Worm (Caenorhabditis elegans) whole organism, mixed stage, embryonic: ENCODE data around the gene F56A8.8.

ENCODE experiments used
- M03D4.4 ChIP-seq: sonication (generic microtip); optimal IDR thresholded peaks from 2 replicates; lab custom pipeline; 2017; ENCODE audit warnings: mild to moderate bottlenecking, missing genetic modification characterization, missing compliant biosample characterization
- bed-3 ChIP-seq: fragments of 200-800 bp; sonication (Bioruptor generic); optimal IDR thresholded peaks from 3 replicates; lab custom pipeline; 2018; ENCODE audit warnings: mild to moderate bottlenecking, missing genetic modification characterization, moderate library complexity, missing compliant biosample characterization
- blmp-1 ChIP-seq: fragments of 150-350 bp; optimal IDR thresholded peaks from 2 replicates; lab custom pipeline; 2014; ENCODE audit warnings: missing biosample characterization, missing genetic modification characterization
- ceh-39 ChIP-seq: fragments of 150-350 bp; optimal IDR thresholded peaks from 2 replicates; lab custom pipeline; 2014; ENCODE audit warnings: missing biosample characterization, missing genetic modification characterization
- ces-1 ChIP-seq: fragments of 150-350 bp; optimal IDR thresholded peaks from 2 replicates; lab custom pipeline; 2014; ENCODE audit warnings: missing biosample characterization, missing genetic modification reagents, missing genetic modification characterization
- cnd-1 ChIP-seq: fragments of 200-800 bp; sonication (Bioruptor generic); optimal IDR thresholded peaks from 2 replicates; lab custom pipeline; 2018; ENCODE audit warnings: mild to moderate bottlenecking, missing genetic modification characterization, missing compliant biosample characterization
- drap-1 ChIP-seq: fragments of 200-800 bp; sonication (Bioruptor generic); optimal IDR thresholded peaks from 3 replicates; lab custom pipeline; 2018; ENCODE audit warnings: mild to moderate bottlenecking, missing genetic modification characterization, missing compliant biosample characterization
- elt-1 ChIP-seq: sonication (generic microtip); optimal IDR thresholded peaks from 2 replicates; lab custom pipeline; 2017; ENCODE audit warnings: missing genetic modification characterization, mild to moderate bottlenecking, missing compliant biosample characterization, antibody characterized with exemption, moderate library complexity, borderline replicate concordance; ENCODE audit not compliant: insufficient read depth
- elt-3 ChIP-seq: fragments of 150-350 bp; optimal IDR thresholded peaks from 2 replicates; lab custom pipeline; 2014; ENCODE audit warnings: missing biosample characterization, missing genetic modification characterization
- flh-1 ChIP-seq: fragments of 200-800 bp; sonication (Bioruptor generic); optimal IDR thresholded peaks from 2 replicates; lab custom pipeline; 2018; ENCODE audit warnings: mild to moderate bottlenecking, missing genetic modification characterization, moderate library complexity, missing compliant biosample characterization
- ham-2 ChIP-seq: fragments of 200-800 bp; sonication (Bioruptor generic); optimal IDR thresholded peaks from 2 replicates; lab custom pipeline; 2018; ENCODE audit warnings: mild to moderate bottlenecking, missing genetic modification characterization, missing compliant biosample characterization
- hlh-1 ChIP-seq: fragments of 150-350 bp; optimal IDR thresholded peaks from 2 replicates; lab custom pipeline; 2014; ENCODE audit warnings: missing biosample characterization, missing genetic modification reagents, missing genetic modification characterization
- lin-13 ChIP-seq: fragments of 150-350 bp; optimal IDR thresholded peaks from 2 replicates; lab custom pipeline; 2014; ENCODE audit warnings: missing biosample characterization, missing genetic modification characterization
- lin-32 ChIP-seq: fragments of 200-800 bp; sonication (Bioruptor generic); optimal IDR thresholded peaks from 2 replicates; lab custom pipeline; 2018; ENCODE audit warnings: mild to moderate bottlenecking, missing genetic modification characterization, missing compliant biosample characterization
- lsy-2 ChIP-seq: fragments of 150-350 bp; optimal IDR thresholded peaks from 2 replicates; lab custom pipeline; 2014; ENCODE audit warnings: missing biosample characterization, missing genetic modification characterization
- mab-5 ChIP-seq: fragments of 150-350 bp; optimal IDR thresholded peaks from 2 replicates; lab custom pipeline; 2014; ENCODE audit warnings: missing biosample characterization, missing genetic modification characterization
- mep-1 ChIP-seq: fragments of 150-350 bp; optimal IDR thresholded peaks from 2 replicates; lab custom pipeline; 2017; ENCODE audit warnings: missing biosample characterization, missing genetic modification reagents, missing genetic modification characterization, inconsistent platforms
- mls-2 ChIP-seq: sonication (generic microtip); optimal IDR thresholded peaks from 2 replicates; lab custom pipeline; 2016; ENCODE audit warnings: mild to moderate bottlenecking, missing genetic modification characterization, moderate library complexity, missing compliant biosample characterization
- nhr-12 ChIP-seq: fragments of 150-350 bp; optimal IDR thresholded peaks from 2 replicates; lab custom pipeline; 2014; ENCODE audit warnings: missing biosample characterization, missing genetic modification characterization
- nhr-2 ChIP-seq: fragments of 150-350 bp; optimal IDR thresholded peaks from 2 replicates; lab custom pipeline; 2014; ENCODE audit warnings: missing biosample characterization, missing genetic modification characterization
- nhr-237 ChIP-seq: fragments of 150-350 bp; optimal IDR thresholded peaks from 2 replicates; lab custom pipeline; 2014; ENCODE audit warnings: missing biosample characterization, missing genetic modification characterization
- nhr-28 ChIP-seq: fragments of 150-350 bp; optimal IDR thresholded peaks from 2 replicates; lab custom pipeline; 2014; ENCODE audit warnings: missing biosample characterization, missing genetic modification characterization
- nhr-76 ChIP-seq: sonication (generic microtip); optimal IDR thresholded peaks from 2 replicates; lab custom pipeline; 2017; ENCODE audit warnings: missing biosample characterization, missing genetic modification characterization
- sem-2 ChIP-seq: fragments of 200-800 bp; sonication (Bioruptor generic); optimal IDR thresholded peaks from 2 replicates; lab custom pipeline; 2018; ENCODE audit warnings: mild to moderate bottlenecking, missing genetic modification characterization, missing compliant biosample characterization
- snpc-4 ChIP-seq: fragments of 150-350 bp; optimal IDR thresholded peaks from 2 replicates; lab custom pipeline; 2014; ENCODE audit warnings: missing biosample characterization, missing genetic modification characterization
- sptf-1 ChIP-seq: sonication (generic microtip); optimal IDR thresholded peaks from 2 replicates; lab custom pipeline; 2017; ENCODE audit warnings: mild to moderate bottlenecking, missing genetic modification characterization, moderate library complexity, missing compliant biosample characterization
- tbx-8 ChIP-seq: fragments of 200-800 bp; sonication (Bioruptor generic); optimal IDR thresholded peaks from 2 replicates; lab custom pipeline; 2018; ENCODE audit warnings: mild to moderate bottlenecking, missing genetic modification characterization, moderate library complexity, missing compliant biosample characterization
- unc-120 ChIP-seq: sonication (generic microtip); optimal IDR thresholded peaks from 2 replicates; lab custom pipeline; 2017; ENCODE audit warnings: missing genetic modification characterization, missing compliant biosample characterization; ENCODE audit not compliant: poor library complexity, severe bottlenecking
- unc-39 ChIP-seq: fragments of 150-350 bp; optimal IDR thresholded peaks from 2 replicates; lab custom pipeline; 2014; ENCODE audit warnings: missing biosample characterization, missing genetic modification characterization
- unc-62 ChIP-seq: fragments of 150-350 bp; optimal IDR thresholded peaks from 2 replicates; lab custom pipeline; 2014; ENCODE audit warnings: missing biosample characterization, missing genetic modification reagents, missing genetic modification characterization
- zip-8 ChIP-seq: fragments of 150-350 bp; optimal IDR thresholded peaks from 2 replicates; lab custom pipeline; 2014; ENCODE audit warnings: missing biosample characterization, missing genetic modification characterization
- ztf-11 ChIP-seq: fragments of 150-350 bp; optimal IDR thresholded peaks from 2 replicates; lab custom pipeline; 2014; ENCODE audit warnings: missing biosample characterization, missing genetic modification characterization

F56A8.8 gene

DNA sequence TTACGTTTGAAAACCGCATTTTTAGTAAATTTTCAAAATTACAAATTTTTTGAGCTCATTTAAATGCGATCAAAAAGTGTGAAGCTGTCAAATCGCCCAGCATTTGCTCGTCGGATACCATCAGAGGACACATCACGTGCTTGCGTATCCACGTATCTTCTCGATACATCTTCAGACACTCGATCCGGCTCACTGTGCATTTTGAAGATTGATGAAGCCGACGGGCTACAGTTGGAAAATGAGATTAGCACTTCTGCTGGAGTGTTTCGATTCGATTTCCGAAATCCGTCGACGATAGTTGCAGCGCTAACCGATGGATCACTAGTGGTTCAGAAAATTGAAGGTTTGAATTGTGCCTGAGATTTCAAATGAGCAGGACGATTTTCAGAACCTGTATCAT lies 29.6 kb downstream of the F56A8.8 start, which contains the start of gene dph-7:
Gene dph-7 (plus strand): TSS at position 53 of the 400 bp plus-strand sequence.
- TF ChIP-seq flh-1 (GFP tag; lab: Kevin White, UChicago): no peak
- no peak for TF ChIP-seq mab-5
- no peak for TF ChIP-seq snpc-4 (tag; lab: Kevin White, UChicago)
- no peak for TF ChIP-seq nhr-28
- TF ChIP-seq mep-1 (tag; lab: Kevin White, UChicago): no peak
- no peak for TF ChIP-seq ham-2
- no peak for TF ChIP-seq lsy-2 (tag; lab: Kevin White, UChicago)
- no peak for TF ChIP-seq elt-1 (tag; lab: Kevin White, UChicago)
- no peak for TF ChIP-seq nhr-237 (tag; lab: Kevin White, UChicago)
- no peak for TF ChIP-seq lin-32
- TF ChIP-seq zip-8 (tag; lab: Kevin White, UChicago): no peak
- TF ChIP-seq sem-2 (GFP tag; lab: Kevin White, UChicago): no peak
- TF ChIP-seq ces-1 (GFP tag; lab: Kevin White, UChicago): no peak
- TF ChIP-seq nhr-76: no peak
- TF ChIP-seq unc-62 (GFP tag; lab: Kevin White, UChicago): no peak
- no peak for TF ChIP-seq drap-1 (GFP tag; lab: Kevin White, UChicago)
- no peak for TF ChIP-seq cnd-1 (tag; lab: Kevin White, UChicago)
- TF ChIP-seq ztf-11 (tag; lab: Kevin White, UChicago): no peak
- TF ChIP-seq unc-39: no peak

DNA sequence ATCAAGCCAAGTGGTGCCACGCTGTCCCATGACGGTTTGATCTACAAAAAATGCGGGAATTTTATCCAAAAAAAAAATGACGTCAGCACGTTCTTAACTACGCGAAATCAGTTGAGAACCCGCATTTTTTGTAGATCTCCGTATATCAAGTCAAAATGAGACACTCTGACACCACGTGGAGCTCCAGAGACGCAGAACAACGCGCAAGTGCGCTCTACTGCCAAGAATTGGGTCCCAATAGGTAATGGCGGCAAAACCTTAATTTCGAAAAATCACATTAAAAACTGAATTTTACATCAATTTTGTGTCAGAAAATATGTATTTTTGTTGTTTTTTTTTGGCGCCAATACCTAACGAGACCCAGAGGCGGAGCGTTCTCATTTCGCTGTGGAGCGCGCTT lies 31.4 kb downstream of the F56A8.8 start:
- TF ChIP-seq nhr-28: no peak
- TF ChIP-seq sptf-1 (tag; lab: Kevin White, UChicago): no peak
- TF ChIP-seq mep-1 (tag; lab: Kevin White, UChicago): peak; percentile 9
- TF ChIP-seq drap-1 (GFP tag; lab: Kevin White, UChicago): no peak
- TF ChIP-seq unc-120 (tag; lab: Kevin White, UChicago): no peak
- TF ChIP-seq blmp-1 (tag; lab: Kevin White, UChicago): no peak
- TF ChIP-seq elt-3 (tag; lab: Kevin White, UChicago): no peak
- TF ChIP-seq ces-1 (GFP tag; lab: Kevin White, UChicago): no peak

DNA sequence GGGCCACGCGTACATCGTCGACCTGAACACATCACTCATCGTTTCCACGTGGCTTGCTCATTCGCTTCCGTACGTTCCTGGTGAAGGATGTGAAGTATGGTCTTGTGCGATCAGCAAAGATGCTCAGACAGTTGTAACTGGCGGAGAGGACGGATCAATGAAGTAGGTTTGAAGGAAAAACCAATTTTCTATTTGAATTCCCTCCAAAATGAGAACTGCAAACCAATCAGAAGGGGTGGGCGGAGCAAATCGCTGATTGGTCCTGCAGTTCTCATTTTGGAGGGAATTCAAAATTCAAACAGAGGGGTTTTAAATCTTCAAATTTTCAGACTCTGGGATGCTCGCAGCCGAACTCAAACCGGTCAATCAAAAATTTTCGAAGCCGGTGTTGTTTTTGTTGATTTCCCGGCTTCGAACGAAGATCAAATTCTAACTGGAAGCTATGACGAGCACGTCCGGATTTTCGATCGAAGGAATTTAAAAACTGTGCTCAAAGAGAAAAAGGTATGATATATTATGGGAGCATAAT lies 31.9 kb downstream of the F56A8.8 start:
- TF ChIP-seq blmp-1 (tag; lab: Kevin White, UChicago) (no peak), tbx-8 (no peak), nhr-28 (no peak), mab-5 (no peak), sem-2 (GFP tag; lab: Kevin White, UChicago) (no peak), ceh-39 (tag; lab: Kevin White, UChicago) (no peak), bed-3 (GFP tag; lab: Kevin White, UChicago) (no peak), ztf-11 (tag; lab: Kevin White, UChicago) (no peak), elt-1 (tag; lab: Kevin White, UChicago) (no peak), elt-3 (tag; lab: Kevin White, UChicago) (no peak), lsy-2 (tag; lab: Kevin White, UChicago) (no peak), unc-39 (no peak), sptf-1 (tag; lab: Kevin White, UChicago) (no peak), nhr-12 (tag; lab: Kevin White, UChicago) (no peak)

DNA sequence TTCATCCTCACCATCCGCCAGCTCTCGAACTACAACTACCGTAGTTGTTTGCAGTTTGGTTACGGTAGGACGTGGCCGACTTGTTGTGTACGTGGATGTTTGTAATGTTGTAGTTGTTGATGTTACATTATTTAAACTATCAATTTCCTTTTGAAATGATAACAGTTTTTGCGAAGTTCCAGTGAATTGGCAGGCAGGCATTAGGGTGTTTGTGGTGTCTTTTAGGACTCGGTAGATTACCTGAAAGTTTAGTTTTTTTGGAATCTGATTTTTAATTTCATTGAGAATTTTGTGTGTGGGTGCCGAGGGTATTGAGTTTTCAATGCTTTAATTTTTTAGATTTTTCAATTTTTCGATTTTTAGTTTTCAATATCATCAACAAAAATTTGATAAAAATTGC lies 37.1 kb downstream of the F56A8.8 start, which contains the start of gene F53A2.11:
Gene F53A2.11 (minus strand): TSS at position 101 of the 400 bp plus-strand sequence.
- TF ChIP-seq unc-62 (GFP tag; lab: Kevin White, UChicago): no peak
- TF ChIP-seq nhr-237 (tag; lab: Kevin White, UChicago): no peak
- TF ChIP-seq lin-32: no peak
- TF ChIP-seq unc-120 (tag; lab: Kevin White, UChicago): no peak
- TF ChIP-seq tbx-8: no peak
- no peak for TF ChIP-seq nhr-2 (tag; lab: Kevin White, UChicago)
- TF ChIP-seq M03D4.4 (tag; lab: Kevin White, UChicago): no peak
- no peak for TF ChIP-seq mab-5
- no peak for TF ChIP-seq hlh-1
- no peak for TF ChIP-seq sem-2 (GFP tag; lab: Kevin White, UChicago)
- TF ChIP-seq snpc-4 (tag; lab: Kevin White, UChicago): no peak
- no peak for TF ChIP-seq lin-13 (tag; lab: Kevin White, UChicago)
- no peak for TF ChIP-seq blmp-1 (tag; lab: Kevin White, UChicago)
- no peak for TF ChIP-seq elt-3 (tag; lab: Kevin White, UChicago)
- TF ChIP-seq elt-1 (tag; lab: Kevin White, UChicago): no peak
- TF ChIP-seq mls-2: no peak
- TF ChIP-seq drap-1 (GFP tag; lab: Kevin White, UChicago): no peak
- TF ChIP-seq mep-1 (tag; lab: Kevin White, UChicago): no peak
